Worm (Caenorhabditis elegans): ENCODE results near the gene clc-4.

Gene clc-4

DNA sequence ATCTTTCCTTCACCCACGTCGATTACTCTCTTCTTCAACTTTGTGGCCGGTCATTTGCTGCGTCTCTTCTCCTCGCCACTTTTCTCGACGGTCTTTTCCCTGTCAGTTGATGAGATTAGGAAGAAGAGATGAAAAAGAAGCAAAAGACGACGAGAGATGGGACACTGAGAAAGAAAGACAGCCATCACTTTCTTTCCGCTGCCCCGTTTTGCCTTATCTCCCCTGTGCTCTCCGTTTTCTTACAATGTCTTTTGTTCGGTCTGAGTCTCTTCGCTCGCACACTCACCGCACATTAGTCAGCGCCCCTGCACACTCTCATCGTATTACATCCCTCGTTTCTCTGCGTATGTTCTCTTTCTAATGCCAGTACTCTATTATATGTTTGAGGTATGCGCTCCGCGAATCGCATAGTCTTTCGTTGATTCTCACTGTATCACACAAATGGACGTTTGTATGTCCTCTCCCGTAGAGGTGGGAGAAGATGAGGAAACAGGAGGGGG, 17.5 kb downstream of the clc-4 start (continued):
- TF ChIP-seq lsy-2 (tag; optimal IDR thresholded peaks at IDR 0.05) (peak; percentile 89 to 91), zag-1 (tag; optimal IDR thresholded peaks at IDR 0.05) (peak; percentile 88), aha-1 (tag) (peak; percentile 100), T26A8.4 (GFP tag; IDR thresholded peaks at IDR 0.05) (peak; percentile 87), ztf-7 (tag; optimal IDR thresholded peaks at IDR 0.05) (peak; percentile 78), cey-2 (tag; optimal IDR thresholded peaks at IDR 0.05; ENCODE audit: borderline replicate concordance, insufficient read depth) (peak; percentile 54), nhr-11 (tag; optimal IDR thresholded peaks at IDR 0.05) (peak; percentile 95), ztf-11 (tag; optimal IDR thresholded peaks at IDR 0.05) (no peak), tag-97 (GFP tag; IDR thresholded peaks at IDR 0.05) (no peak), arid-1 (GFP tag; conservative IDR thresholded peaks at IDR 0.05) (peak; percentile 35; the same call in 1 of the 2 replicates), mes-2 (tag; optimal IDR thresholded peaks at IDR 0.05; ENCODE audit: poor library complexity, severe bottlenecking) (peak; percentile 51), dmd-9 (GFP tag; IDR thresholded peaks at IDR 0.05) (no peak), ZK337.2 (GFP tag; IDR thresholded peaks at IDR 0.05) (no peak), php-3 (GFP tag; IDR thresholded peaks at IDR 0.05) (peak; percentile 44; the same call in 1 of the 2 replicates), gei-8 (GFP tag; optimal IDR thresholded peaks at IDR 0.05) (peak; percentile 92), T20F7.1 (GFP tag; optimal IDR thresholded peaks at IDR 0.05) (peak; percentile 74), nhr-10 (tag; optimal IDR thresholded peaks at IDR 0.05) (peak; percentile 73), hif-1 (tag; optimal IDR thresholded peaks at IDR 0.05) (peak; percentile 26 to 82), ces-1 (GFP tag; optimal IDR thresholded peaks at IDR 0.05) (peak; percentile 87), F10B5.3 (tag; optimal IDR thresholded peaks at IDR 0.05) (peak; percentile 77), ctbp-1 (GFP tag; IDR thresholded peaks at IDR 0.05) (peak; percentile 95), set-16 (GFP tag; IDR thresholded peaks at IDR 0.05) (peak; percentile 83), zip-2 (tag; optimal IDR thresholded peaks at IDR 0.05) (peak; percentile 48), daf-19 (GFP tag; conservative IDR thresholded peaks at IDR 0.05) (no peak), nhr-111 (GFP tag; optimal IDR thresholded peaks at IDR 0.05) (peak; percentile 46), madf-9 (GFP tag; conservative IDR thresholded peaks at IDR 0.05) (peak; percentile 60; the same call in 1 of the 2 replicates), daf-16 (GFP tag; optimal IDR thresholded peaks at IDR 0.05) (peak; percentile 66 to 75), daf-16 (tag; optimal IDR thresholded peaks at IDR 0.05) (peak; percentile 80), Y48G9A.11 (GFP tag; IDR thresholded peaks at IDR 0.05) (no peak), lin-1 (GFP tag; IDR thresholded peaks at IDR 0.05) (peak; percentile 88), nhr-77 (tag; optimal IDR thresholded peaks at IDR 0.05) (peak; percentile 81), snpc-1.2 (GFP tag; IDR thresholded peaks at IDR 0.05) (no peak), nhr-48 (tag; optimal IDR thresholded peaks at IDR 0.05) (peak; percentile 98), egl-27 (tag; optimal IDR thresholded peaks at IDR 0.05) (peak; percentile 90), spr-1 (tag; optimal IDR thresholded peaks at IDR 0.05) (peak; percentile 89), lin-38 (GFP tag; IDR thresholded peaks at IDR 0.05) (peak; percentile 60), hlh-30 (tag; optimal IDR thresholded peaks at IDR 0.05; ENCODE audit: insufficient read depth) (peak; percentile 97)

ce11 chrX:10763383-10763782, 20.3 kb downstream of the clc-4 start:
- peak; percentile 85 for TF ChIP-seq aha-1 (tag)
- TF ChIP-seq unc-62 (GFP tag; optimal IDR thresholded peaks at IDR 0.05 in 1 of 2): no peak
- TF ChIP-seq unc-62 (tag; optimal IDR thresholded peaks at IDR 0.05): no peak

DNA sequence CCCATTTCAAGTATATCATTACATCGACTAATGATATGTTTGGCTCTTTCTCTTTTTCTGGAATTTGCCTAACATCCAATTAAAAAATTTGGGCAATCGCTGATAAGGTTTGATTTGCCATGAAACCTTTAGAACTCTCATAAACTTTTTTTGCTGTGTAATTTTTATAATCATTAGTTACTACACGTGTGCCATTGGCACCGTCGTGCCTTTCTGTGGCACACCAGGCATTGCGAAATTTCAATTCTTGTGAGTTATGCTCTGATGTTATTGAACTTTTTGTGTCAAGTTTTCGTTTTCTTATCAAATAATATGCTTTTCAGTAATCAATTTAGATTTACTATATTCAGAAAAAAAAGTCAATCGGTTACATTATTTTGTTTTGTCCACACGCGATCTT, 22.8 kb downstream of the clc-4 start:
- TF ChIP-seq nhr-25 (tag; optimal IDR thresholded peaks at IDR 0.05; ENCODE audit: borderline replicate concordance, insufficient read depth) (no peak), madf-9 (GFP tag; conservative IDR thresholded peaks at IDR 0.05) (no peak), mxl-3 (GFP tag; optimal IDR thresholded peaks at IDR 0.05) (peak; percentile 55), arid-1 (GFP tag; conservative IDR thresholded peaks at IDR 0.05) (no peak), madf-5 (GFP tag; IDR thresholded peaks at IDR 0.05) (no peak), dmd-6 (GFP tag; IDR thresholded peaks at IDR 0.05) (peak; percentile 26; the same call in 1 of the 2 replicates), rbr-2 (tag; optimal IDR thresholded peaks at IDR 0.05) (no peak), zag-1 (tag; optimal IDR thresholded peaks at IDR 0.05) (no peak), mdt-29 (GFP tag; IDR thresholded peaks at IDR 0.05) (no peak), mep-1 (tag; optimal IDR thresholded peaks at IDR 0.05) (no peak), gei-8 (GFP tag; optimal IDR thresholded peaks at IDR 0.05) (no peak), snpc-1.2 (GFP tag; IDR thresholded peaks at IDR 0.05) (no peak), hif-1 (tag; optimal IDR thresholded peaks at IDR 0.05) (no peak), nhr-77 (tag; optimal IDR thresholded peaks at IDR 0.05) (no peak), nhr-41 (GFP tag; IDR thresholded peaks at IDR 0.05) (no peak), R02D3.7 (tag; optimal IDR thresholded peaks at IDR 0.05) (no peak), nhr-111 (GFP tag; optimal IDR thresholded peaks at IDR 0.05) (no peak), T26A8.4 (GFP tag; IDR thresholded peaks at IDR 0.05) (no peak)

Measured in whole organism, L4 larva.